Worm (Caenorhabditis elegans): ENCODE data around the gene acl-7.

DNA sequence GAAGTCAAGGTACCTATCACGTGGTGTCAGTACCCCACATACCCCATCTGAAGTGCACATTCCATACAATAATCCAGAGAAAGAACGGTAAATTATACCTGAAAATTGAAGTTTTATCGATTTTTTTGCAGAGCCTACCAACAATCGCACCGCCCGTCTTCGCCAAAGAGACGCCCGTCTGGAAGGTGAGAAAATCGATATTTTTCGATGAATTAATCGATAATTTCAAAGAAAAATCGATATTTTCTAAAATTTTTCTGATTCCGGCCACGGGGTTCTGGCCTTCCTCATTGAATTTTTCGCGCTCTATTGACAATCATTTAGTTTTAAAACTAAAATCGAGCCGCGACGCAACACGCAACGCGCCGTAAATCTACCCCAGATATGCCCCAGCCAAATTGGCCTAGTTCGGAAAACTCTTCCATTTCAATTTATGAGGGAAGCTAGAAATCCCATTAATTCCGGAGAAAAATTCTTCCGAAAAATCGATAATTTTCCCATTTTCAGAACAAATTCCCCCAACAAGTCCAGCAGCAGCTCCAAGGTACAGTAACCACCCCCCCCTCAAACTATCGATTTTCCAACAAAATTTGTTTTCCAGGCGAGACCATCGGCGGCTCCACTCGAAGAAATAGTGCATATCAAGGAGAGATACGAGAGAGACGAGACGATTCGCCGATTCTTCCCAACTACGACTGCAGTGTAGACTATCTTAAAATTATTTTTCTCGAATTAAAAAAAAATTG lies 49.6 kb downstream of the acl-7 start:
- TF ChIP-seq elt-2 (tag; optimal IDR thresholded peaks at IDR 0.05), result no peak
- TF ChIP-seq dpl-1 (GFP tag; optimal IDR thresholded peaks at IDR 0.05), result no peak
- TF ChIP-seq unc-62 (GFP tag; optimal IDR thresholded peaks at IDR 0.05), result no peak
- TF ChIP-seq pag-3 (tag; optimal IDR thresholded peaks at IDR 0.05; ENCODE audit: borderline replicate concordance, insufficient read depth), result no peak
- no peak for TF ChIP-seq lin-13 (GFP tag; optimal IDR thresholded peaks at IDR 0.05)
- no peak for TF ChIP-seq nhr-28 (tag; optimal IDR thresholded peaks at IDR 0.05)
- no peak for TF ChIP-seq zag-1 (tag; optimal IDR thresholded peaks at IDR 0.05)
- TF ChIP-seq ztf-11 (tag; optimal IDR thresholded peaks at IDR 0.05), result no peak
- no peak for TF ChIP-seq pax-3 (tag; optimal IDR thresholded peaks at IDR 0.05)
- TF ChIP-seq nhr-237 (tag; optimal IDR thresholded peaks at IDR 0.05), result no peak
- no peak for TF ChIP-seq unc-130 (tag; optimal IDR thresholded peaks at IDR 0.05)
- TF ChIP-seq nhr-11 (tag; optimal IDR thresholded peaks at IDR 0.05), result no peak
- no peak for TF ChIP-seq nhr-19 (GFP tag; conservative IDR thresholded peaks at IDR 0.05)
